Worm (Caenorhabditis elegans): ENCODE data around the gene C11G6.2.

C11G6.2 gene

DNA sequence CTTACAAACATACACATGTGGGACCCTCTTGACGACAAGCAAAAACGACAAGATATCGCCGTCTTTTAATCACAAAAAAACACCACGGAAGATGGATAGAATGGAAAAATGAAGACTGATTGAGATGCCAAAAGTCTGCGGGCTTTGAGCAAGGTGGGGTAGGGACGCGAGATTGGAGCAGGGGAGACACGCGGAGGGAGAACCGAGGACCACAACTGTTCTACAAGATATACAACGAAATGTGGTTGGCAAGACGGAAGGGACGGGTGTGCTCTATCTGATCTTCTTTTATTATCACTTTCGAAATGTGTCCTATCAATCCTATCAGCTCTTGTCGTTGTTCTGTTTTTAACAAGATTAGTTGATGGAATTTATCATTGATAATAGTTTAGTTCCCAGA, 35.2 kb downstream of the C11G6.2 start:
- no peak for TF ChIP-seq unc-62 (GFP tag; optimal IDR thresholded peaks at IDR 0.05)

DNA sequence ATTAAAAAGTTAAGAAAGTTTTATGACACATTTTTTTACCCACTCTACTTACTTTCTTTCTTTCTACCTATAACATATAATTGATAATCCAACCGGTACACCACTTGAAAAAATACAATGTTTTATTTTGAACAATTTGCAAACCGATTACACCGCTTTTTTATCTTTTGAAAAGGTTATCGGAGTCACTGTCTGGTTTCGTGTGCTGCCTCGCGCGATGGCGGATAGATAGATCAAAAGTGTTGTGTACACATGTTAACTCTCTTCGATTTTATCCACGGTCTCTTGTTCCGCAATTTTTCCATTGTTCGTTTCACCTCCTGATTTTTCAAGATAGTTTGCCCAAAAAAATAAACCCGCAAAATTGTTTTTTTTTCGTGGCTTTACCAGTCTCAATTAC, 38.1 kb downstream of the C11G6.2 start:
- no peak for TF ChIP-seq unc-62 (GFP tag; optimal IDR thresholded peaks at IDR 0.05)

DNA sequence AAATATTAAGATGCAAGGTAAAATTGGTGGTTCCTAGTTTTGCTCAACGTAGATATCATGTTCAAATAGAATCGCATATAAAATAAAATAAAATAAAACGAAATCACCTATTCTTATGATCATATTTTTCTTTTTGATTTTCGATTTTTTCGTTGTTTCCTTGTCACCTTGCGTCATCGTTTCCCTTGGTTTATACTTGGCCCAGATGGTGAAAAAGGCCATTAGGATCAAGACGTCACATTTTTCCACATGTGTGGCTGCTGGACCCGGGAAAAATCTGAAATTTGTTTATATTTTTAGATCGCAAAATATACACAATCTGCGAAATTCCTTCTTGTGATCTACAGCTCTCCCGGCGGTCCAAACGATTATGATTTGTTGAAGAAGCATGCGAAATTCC, 38.6 kb downstream of the C11G6.2 start, which contains the start of gene ace-1:
Gene ace-1, plus strand, starts transcription at position 301 of the 400 bp plus-strand sequence.
- TF ChIP-seq unc-62 (GFP tag; optimal IDR thresholded peaks at IDR 0.05) = no peak

DNA sequence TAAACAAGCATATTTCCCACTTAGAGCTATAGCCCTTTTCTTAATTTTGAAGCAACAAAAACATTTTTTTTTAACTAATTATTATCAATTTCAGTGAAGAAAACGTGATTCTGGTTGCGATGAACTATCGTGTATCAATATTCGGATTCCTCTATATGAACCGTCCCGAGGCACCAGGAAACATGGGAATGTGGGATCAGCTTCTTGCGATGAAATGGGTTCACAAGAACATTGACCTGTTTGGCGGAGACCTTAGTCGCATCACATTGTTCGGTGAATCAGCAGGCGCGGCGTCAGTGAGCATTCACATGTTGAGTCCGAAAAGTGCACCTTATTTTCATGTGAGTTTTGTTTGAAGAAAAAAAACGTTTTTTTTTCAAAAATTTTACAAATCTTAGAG, 40.5 kb downstream of the C11G6.2 start:
- TF ChIP-seq unc-62 (GFP tag; optimal IDR thresholded peaks at IDR 0.05) = no peak

DNA sequence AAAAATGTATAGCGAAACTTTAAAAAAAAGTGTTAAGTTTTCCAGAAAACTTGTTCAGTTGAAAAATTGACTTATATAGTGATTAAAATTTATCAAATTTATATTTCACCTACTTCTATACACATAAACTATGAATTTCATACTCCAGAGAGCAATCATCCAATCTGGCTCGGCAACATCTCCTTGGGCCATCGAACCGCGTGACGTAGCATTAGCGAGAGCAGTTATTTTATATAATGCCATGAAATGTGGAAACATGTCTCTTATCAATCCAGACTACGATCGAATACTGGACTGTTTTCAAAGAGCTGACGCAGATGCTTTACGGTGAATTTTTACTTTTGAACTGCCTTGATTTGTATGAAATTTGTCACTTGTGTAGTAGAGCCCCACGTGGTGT, 41.0 kb downstream of the C11G6.2 start:
- TF ChIP-seq unc-62 (GFP tag; optimal IDR thresholded peaks at IDR 0.05) = no peak

DNA sequence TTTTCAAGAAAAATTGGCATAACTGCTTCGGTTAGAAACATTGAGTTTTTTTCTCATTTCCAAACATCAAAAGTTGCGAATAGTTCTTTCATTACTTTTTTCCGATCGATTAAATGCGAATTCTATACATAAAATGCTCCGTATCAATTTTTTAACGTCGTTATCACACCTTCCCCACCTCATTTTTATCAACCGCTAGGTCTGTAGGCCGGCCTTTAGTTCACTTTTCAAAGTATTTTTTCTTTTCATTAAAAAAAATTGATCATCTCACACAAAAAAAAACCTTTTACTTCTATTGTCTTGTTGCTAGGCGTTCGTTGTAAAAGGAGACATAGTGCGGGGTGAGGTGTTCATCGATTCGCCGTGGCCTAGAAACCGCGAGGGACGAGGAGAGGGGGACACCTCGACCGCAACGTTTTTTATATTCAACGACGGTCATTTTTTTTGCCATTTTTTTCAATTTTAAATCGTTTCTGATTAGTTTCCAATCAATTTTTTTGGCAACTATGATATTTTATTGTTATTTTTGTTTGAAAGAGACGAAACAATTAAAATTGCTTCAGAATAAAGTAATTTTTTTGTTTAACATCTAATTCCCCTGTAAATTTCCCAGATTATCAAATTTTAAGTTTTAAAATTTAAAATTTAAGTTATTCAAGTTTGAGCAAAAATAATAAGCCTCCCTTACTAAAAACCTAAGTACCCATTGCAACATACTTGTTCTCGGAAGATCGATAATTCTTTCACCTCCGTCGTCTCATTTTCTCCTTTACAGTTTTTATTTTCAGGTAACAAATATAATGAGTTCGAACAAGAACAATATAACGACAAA, 47.6 kb downstream of the C11G6.2 start, which contains the start of gene sur-7:
Gene sur-7, plus strand, starts transcription at position 782 of the 832 bp plus-strand sequence.
- no peak for TF ChIP-seq unc-62 (GFP tag; optimal IDR thresholded peaks at IDR 0.05)

DNA sequence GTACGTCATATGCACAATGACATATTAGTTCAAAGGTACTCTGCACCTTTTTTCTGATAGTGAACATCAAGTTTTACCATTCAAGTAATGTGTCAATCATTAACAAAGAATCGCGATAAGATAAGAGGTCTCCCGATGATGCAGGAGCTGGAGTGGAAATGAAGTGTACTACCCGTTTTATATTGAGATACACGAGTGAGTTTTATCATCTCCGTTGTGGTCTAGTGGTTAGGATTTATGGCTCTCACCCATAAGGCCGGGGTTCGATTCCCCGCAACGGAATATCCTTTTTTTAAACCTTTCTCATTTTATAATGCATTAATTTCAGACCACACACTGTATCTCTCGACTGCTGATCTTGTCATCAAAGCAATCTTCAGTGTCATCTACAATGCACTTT, 49.5 kb downstream of the C11G6.2 start:
- no peak for TF ChIP-seq unc-62 (GFP tag; optimal IDR thresholded peaks at IDR 0.05)

All from whole organism, dauer.